Worm (Caenorhabditis elegans): ENCODE results near the gene pqe-1.

The pqe-1 gene

ce11 chrIII:5305725-5306124 is 5.3 kb upstream of the pqe-1 start (continued):
- TF ChIP-seq fkh-3 (tag; optimal IDR thresholded peaks at IDR 0.05) (peak; percentile 81), D2030.7 (GFP tag; IDR thresholded peaks at IDR 0.05) (peak; percentile 81), nhr-90 (tag; optimal IDR thresholded peaks at IDR 0.05) (peak; percentile 95), ztf-26 (tag; optimal IDR thresholded peaks at IDR 0.05) (peak; percentile 29), ztf-25 (GFP tag; IDR thresholded peaks at IDR 0.05) (peak; percentile 99), nhr-80 (tag; optimal IDR thresholded peaks at IDR 0.05) (peak; percentile 30), nhr-179 (tag; optimal IDR thresholded peaks at IDR 0.05) (peak; percentile 31), chd-7 (tag; optimal IDR thresholded peaks at IDR 0.05) (peak; percentile 74), rcor-1 (GFP tag; IDR thresholded peaks at IDR 0.05) (peak; percentile 70), cebp-2 (GFP tag; IDR thresholded peaks at IDR 0.05) (0 out of 2 replicates have a peak, but pooled peaks have one; percentile 58), pbrm-1 (GFP tag; IDR thresholded peaks at IDR 0.05) (peak; percentile 86), F55B11.4 (tag; optimal IDR thresholded peaks at IDR 0.05; ENCODE audit: borderline replicate concordance, insufficient read depth) (no peak), nfya-2 (GFP tag; IDR thresholded peaks at IDR 0.05) (no peak), nhr-120 (GFP tag; IDR thresholded peaks at IDR 0.05) (peak; percentile 94), egrh-3 (GFP tag; IDR thresholded peaks at IDR 0.05) (peak; percentile 60; the same call in 1 of the 2 replicates), nhr-27 (tag; optimal IDR thresholded peaks at IDR 0.05) (peak; percentile 33), lin-40 (tag; optimal IDR thresholded peaks at IDR 0.05) (peak; percentile 49), lsy-27 (tag; optimal IDR thresholded peaks at IDR 0.05; ENCODE audit: borderline replicate concordance, insufficient read depth) (no peak), madf-6 (GFP tag; IDR thresholded peaks at IDR 0.05) (no peak; the same call in 1 of the 2 replicates), snpc-1.1 (tag; optimal IDR thresholded peaks at IDR 0.05; ENCODE audit: insufficient read depth) (peak; percentile 59), C06A6.2 (GFP tag; conservative IDR thresholded peaks at IDR 0.05) (no peak), mes-4 (tag; optimal IDR thresholded peaks at IDR 0.05) (no peak), unc-62 (GFP tag; optimal IDR thresholded peaks at IDR 0.05) (no peak), F57A8.1 (GFP tag; optimal IDR thresholded peaks at IDR 0.05) (peak; percentile 69), ceh-79 (tag; optimal IDR thresholded peaks at IDR 0.05) (peak; percentile 91), somi-1 (GFP tag; optimal IDR thresholded peaks at IDR 0.05) (peak; percentile 76), ceh-27 (GFP tag; optimal IDR thresholded peaks at IDR 0.05) (peak; percentile 64), K11D2.4 (GFP tag; IDR thresholded peaks at IDR 0.05) (no peak), madf-8 (GFP tag; conservative IDR thresholded peaks at IDR 0.05) (peak; percentile 59), hlh-26 (GFP tag; conservative IDR thresholded peaks at IDR 0.05) (no peak), F33H1.4 (GFP tag; IDR thresholded peaks at IDR 0.05) (peak; percentile 68), F39B2.1 (GFP tag; IDR thresholded peaks at IDR 0.05) (no peak), mxl-1 (tag; optimal IDR thresholded peaks at IDR 0.05) (peak; percentile 92), bed-2 (GFP tag; IDR thresholded peaks at IDR 0.05) (no peak), K12H6.12 (tag; optimal IDR thresholded peaks at IDR 0.05) (peak; percentile 24), ZK185.1 (tag; optimal IDR thresholded peaks at IDR 0.05; ENCODE audit: poor library complexity, severe bottlenecking) (peak; percentile 94), F37B4.10 (GFP tag; IDR thresholded peaks at IDR 0.05) (peak; percentile 88; the same call in 1 of the 2 replicates), attf-5 (GFP tag; optimal IDR thresholded peaks at IDR 0.05) (peak; percentile 75), Y53F4B.3 (GFP tag; IDR thresholded peaks at IDR 0.05) (no peak; the same call in 1 of the 2 replicates), ceh-100 (GFP tag; IDR thresholded peaks at IDR 0.05) (0 out of 2 replicates have a peak, but pooled peaks have one; percentile 41), lin-54 (GFP tag; optimal IDR thresholded peaks at IDR 0.05) (peak; percentile 74), egl-44 (GFP tag; IDR thresholded peaks at IDR 0.05) (peak; percentile 87; the same call in 1 of the 2 replicates), zfh-2 (GFP tag; conservative IDR thresholded peaks at IDR 0.05) (no peak), lir-1 (GFP tag; conservative IDR thresholded peaks at IDR 0.05) (0 out of 2 replicates have a peak, but pooled peaks have one; percentile 10), tbx-9 (tag; optimal IDR thresholded peaks at IDR 0.05; ENCODE audit: borderline replicate concordance) (no peak), ceh-58 (GFP tag; IDR thresholded peaks at IDR 0.05) (peak; percentile 91; the same call in 1 of the 2 replicates), ama-1 (optimal IDR thresholded peaks at IDR 0.05) (no peak), ama-1 (GFP tag; optimal IDR thresholded peaks at IDR 0.05) (peak; percentile 57 to 76), gei-17 (GFP tag; optimal IDR thresholded peaks at IDR 0.05) (no peak)

All from whole organism, young adult.